Worm (Caenorhabditis elegans): ENCODE measurements around the gene T27A1.2.

ce11 chrII:582649-583048, 46.0 kb upstream of the T27A1.2 start, which contains the start of gene fbxb-14:
- TF ChIP-seq snpc-4 (GFP tag; optimal IDR thresholded peaks at IDR 0.05) (no peak), snpc-4 (tag; optimal IDR thresholded peaks at IDR 0.05) (no peak), nhr-120 (GFP tag; IDR thresholded peaks at IDR 0.05) (no peak), ama-1 (optimal IDR thresholded peaks at IDR 0.05) (no peak), ama-1 (GFP tag; optimal IDR thresholded peaks at IDR 0.05) (no peak)

Measured in whole organism, young adult.